Worm (Caenorhabditis elegans) whole organism, L4/young adult: ENCODE results near the gene snf-7.

ENCODE experiments used
- dao-5 ChIP-seq: sonication (generic microtip); optimal IDR thresholded peaks from 2 replicates; lab custom pipeline; 2016; ENCODE audit warnings: missing genotype, missing genetic modification characterization, moderate library complexity, missing compliant biosample characterization
- him-1 ChIP-seq: sonication (generic microtip); optimal IDR thresholded peaks from 2 replicates; lab custom pipeline; 2016; ENCODE audit warnings: missing genotype, missing genetic modification reagents, missing genetic modification characterization, missing compliant biosample characterization

DNA sequence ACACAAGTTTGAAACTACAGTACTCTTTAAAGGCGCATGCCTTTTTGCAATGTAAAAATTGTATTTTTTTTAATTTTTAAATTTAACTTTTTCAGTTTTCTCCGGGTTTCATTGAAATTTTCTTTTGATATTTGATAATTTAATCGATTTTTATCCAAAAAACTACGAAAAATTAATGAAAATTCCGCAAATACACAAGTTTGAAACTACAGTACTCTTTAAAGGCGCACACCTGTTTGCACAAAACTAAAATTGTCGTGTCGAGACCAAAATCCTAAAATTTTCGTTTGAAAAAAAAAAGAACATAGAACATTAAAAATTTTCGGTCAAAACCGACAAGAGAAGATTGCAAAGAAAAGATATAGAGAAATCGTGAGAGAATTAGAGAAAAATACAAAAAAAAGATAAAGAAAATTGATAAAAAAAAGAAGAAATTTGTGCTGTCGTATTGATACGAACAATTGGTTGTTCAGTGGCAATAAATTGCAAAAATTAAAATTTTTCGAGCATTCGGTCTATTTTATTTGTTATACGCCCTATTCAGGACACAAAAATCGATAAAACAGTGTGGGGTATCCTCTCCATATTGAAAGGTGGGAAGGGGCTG is 37.7 kb upstream of the snf-7 start:
- no peak for TF ChIP-seq him-1 (tag; lab: Kevin White, UChicago)
- TF ChIP-seq dao-5 (tag; lab: Kevin White, UChicago), result no peak
